Worm (Caenorhabditis elegans) whole organism, early embryonic: ENCODE measurements around the gene W08A12.3.

Source experiments
- B0310.2 ChIP-seq: sonication (generic microtip); optimal IDR thresholded peaks from 2 replicates; lab custom pipeline; 2016; ENCODE audit warnings: mild to moderate bottlenecking, missing genetic modification characterization, missing compliant biosample characterization
- F13C5.2 ChIP-seq: sonication (generic microtip); optimal IDR thresholded peaks from 2 replicates; lab custom pipeline; 2017; ENCODE audit warnings: mild to moderate bottlenecking, missing genetic modification characterization, inconsistent platforms, missing compliant biosample characterization
- aly-1 ChIP-seq: sonication (generic microtip); optimal IDR thresholded peaks from 2 replicates; lab custom pipeline; 2016; ENCODE audit warnings: missing genetic modification characterization, missing compliant biosample characterization
- ama-1 ChIP-seq: fragments of 150-350 bp; optimal IDR thresholded peaks from 2 replicates; lab custom pipeline; 2014
- hmg-4 ChIP-seq: fragments of 200-800 bp; sonication (Bioruptor generic); optimal IDR thresholded peaks from 2 replicates; lab custom pipeline; 2018; ENCODE audit warnings: mild to moderate bottlenecking, missing genetic modification characterization, missing compliant biosample characterization
- pes-1 ChIP-seq: fragments of 200-800 bp; sonication (Bioruptor generic); IDR thresholded peaks from 2 replicates; pipeline ENCODE4 v1.3.6; 2022; ENCODE audit warnings: missing genetic modification reagents, missing genetic modification characterization, missing compliant biosample characterization
- sea-1 ChIP-seq: fragments of 200-800 bp; sonication (Bioruptor generic); conservative IDR thresholded peaks from 2 replicates; pipeline ENCODE4 v1.3.6; 2022; ENCODE audit warnings: missing genetic modification characterization, missing compliant biosample characterization
- tbx-37 ChIP-seq: fragments of 200-800 bp; sonication (Bioruptor generic); conservative IDR thresholded peaks from 2 replicates; pipeline ENCODE4 v1.3.6; 2022; ENCODE audit warnings: missing genetic modification reagents, missing genetic modification characterization, missing compliant biosample characterization

DNA sequence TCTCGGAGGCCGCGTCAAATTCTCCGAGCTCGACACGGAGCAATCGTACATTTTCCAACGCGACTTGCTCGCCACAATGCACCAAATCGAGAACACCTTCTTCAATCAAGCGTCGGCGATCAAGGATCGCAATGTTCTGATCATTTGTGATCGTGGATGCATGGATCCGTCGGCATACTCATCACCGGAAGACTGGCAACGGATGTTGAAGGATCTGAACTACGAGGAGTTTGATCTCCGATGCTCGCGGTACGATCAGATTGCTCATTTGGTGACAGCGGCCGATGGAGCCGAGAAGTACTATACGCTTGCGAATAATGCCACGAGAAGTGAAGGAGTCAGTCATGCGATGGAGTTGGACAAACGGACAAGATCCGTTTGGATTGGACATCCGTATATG, 15.8 kb downstream of the W08A12.3 start:
- TF ChIP-seq F13C5.2 (tag; lab: Kevin White, UChicago) (no peak), hmg-4 (no peak), B0310.2 (tag; lab: Kevin White, UChicago) (no peak), aly-1 (tag; lab: Kevin White, UChicago) (no peak), sea-1 (GFP tag; lab: Robert Waterston, UW) (no peak), ama-1 (lab: Kevin White, UChicago) (no peak), tbx-37 (GFP tag; lab: Robert Waterston, UW) (no peak), pes-1 (GFP tag; lab: Robert Waterston, UW) (no peak)
